Fruit fly (Drosophila melanogaster) whole organism: Measurements from ENCODE around the gene CG4597.

Experiments used
- CG8478 ChIP-seq: fragments of >200 bp; optimal IDR thresholded peaks from 2 replicates; lab custom pipeline; 2018; ENCODE audit warnings: inconsistent platforms
- Dll ChIP-seq: fragments of >200 bp; optimal IDR thresholded peaks from 2 replicates; lab custom pipeline; 2017
- EcR ChIP-seq, 2 experiments: fragments of >200 bp; optimal IDR thresholded peaks; 2 replicates each; lab custom pipeline; 2017; ENCODE audit warnings: missing biosample characterization in 2 of 2, missing genetic modification characterization in 2 of 2, missing genetic modification reagents in 2 of 2
- pan ChIP-seq: fragments of >200 bp; optimal IDR thresholded peaks from 2 replicates; lab custom pipeline; 2017
- psq ChIP-seq: fragments of >200 bp; optimal IDR thresholded peaks from 2 replicates; lab custom pipeline; 2017
- usp ChIP-seq: fragments of >200 bp; optimal IDR thresholded peaks from 2 replicates; lab custom pipeline; 2017; ENCODE audit warnings: missing biosample characterization, missing genetic modification characterization, mixed read lengths

CG4597 gene

dm6 chr3L:5141380-5142101 is 12.2 kb downstream of the CG4597 start, which contains the start of the genes Dhrs4 and Gdap1:
TSS of gene Dhrs4 (minus strand) at chr3L:5141646.
TSS of gene Gdap1 (plus strand) at chr3L:5141953.
- TF ChIP-seq Dll (lab: Kevin White, UChicago), result no peak

dm6 chr3L:5145814-5146244 is 16.5 kb downstream of the CG4597 start, which contains the start of the genes Fitm and AlaRS-m:
TSS of gene Fitm (minus strand) at chr3L:5146063.
TSS of gene AlaRS-m (plus strand) at chr3L:5146098.
- TF ChIP-seq CG8478 (no peak), pan (lab: Kevin White, UChicago) (no peak), psq (lab: Kevin White, UChicago) (no peak)

dm6 chr3L:5152354-5152806 is 23.1 kb downstream of the CG4597 start, which contains the start of the genes Gen and Srp54k:
TSS of gene Gen (minus strand) at chr3L:5152376.
TSS of gene Srp54k (plus strand) at chr3L:5152678.
- TF ChIP-seq Dll (lab: Kevin White, UChicago) (no peak), EcR (GFP tag; optimal IDR thresholded peaks at IDR 0.05; lab: Kevin White, UChicago) (no peak), CG8478 (no peak), pan (lab: Kevin White, UChicago) (no peak), usp (GFP tag; lab: Kevin White, UChicago) (no peak), psq (lab: Kevin White, UChicago) (no peak)

dm6 chr3L:5154917-5155613 is 25.8 kb downstream of the CG4597 start:
- TF ChIP-seq EcR (GFP tag; optimal IDR thresholded peaks at IDR 0.05; lab: Kevin White, UChicago) (no peak), usp (GFP tag; lab: Kevin White, UChicago) (no peak), CG8478 (no peak), Dll (lab: Kevin White, UChicago) (no peak), psq (lab: Kevin White, UChicago) (no peak), pan (lab: Kevin White, UChicago) (no peak)

dm6 chr3L:5172470-5172869 is 43.2 kb downstream of the CG4597 start:
- TF ChIP-seq CG8478 (no peak), pan (lab: Kevin White, UChicago) (no peak), Dll (lab: Kevin White, UChicago) (no peak), EcR (GFP tag; optimal IDR thresholded peaks at IDR 0.05; lab: Kevin White, UChicago) (no peak)

dm6 chr3L:5176071-5176470 is 46.8 kb downstream of the CG4597 start:
- no peak for TF ChIP-seq usp (GFP tag; lab: Kevin White, UChicago)
- no peak for TF ChIP-seq CG8478
- no peak for TF ChIP-seq Dll (lab: Kevin White, UChicago)
- TF ChIP-seq psq (lab: Kevin White, UChicago), result no peak
- no peak for TF ChIP-seq pan (lab: Kevin White, UChicago)
- no peak for TF ChIP-seq EcR (GFP tag; optimal IDR thresholded peaks at IDR 0.05; lab: Kevin White, UChicago)

dm6 chr3L:5176789-5177188 is 47.5 kb downstream of the CG4597 start:
- TF ChIP-seq EcR (GFP tag; optimal IDR thresholded peaks at IDR 0.05; lab: Kevin White, UChicago), result no peak
- no peak for TF ChIP-seq pan (lab: Kevin White, UChicago)
- TF ChIP-seq Dll (lab: Kevin White, UChicago), result no peak
- no peak for TF ChIP-seq usp (GFP tag; lab: Kevin White, UChicago)
- TF ChIP-seq CG8478, result no peak
- TF ChIP-seq psq (lab: Kevin White, UChicago), result no peak

dm6 chr3L:5178903-5179302 is 49.6 kb downstream of the CG4597 start:
- TF ChIP-seq usp (GFP tag; lab: Kevin White, UChicago) (no peak), pan (lab: Kevin White, UChicago) (no peak), psq (lab: Kevin White, UChicago) (no peak), EcR (GFP tag; optimal IDR thresholded peaks at IDR 0.05; lab: Kevin White, UChicago) (no peak), CG8478 (no peak), Dll (lab: Kevin White, UChicago) (no peak)
